Fruit fly (Drosophila melanogaster): ENCODE data around the gene CG43390.

CG43390 gene

dm6 chr3L:11555662-11556460, 23.9 kb downstream of the CG43390 start (continued):
- TF ChIP-seq wor (GFP tag; IDR thresholded peaks at IDR 0.05) (peak; percentile 33; the same call in 1 of the 2 replicates), corto (GFP tag; optimal IDR thresholded peaks at IDR 0.05) (no peak), Taf1 (GFP tag; IDR thresholded peaks at IDR 0.05) (no peak), CG17361 (GFP tag; IDR thresholded peaks at IDR 0.05) (peak; percentile 87), CG4328 (GFP tag; optimal IDR thresholded peaks at IDR 0.05) (peak; percentile 57), Gug (GFP tag; IDR thresholded peaks at IDR 0.05) (no peak), CG8388 (GFP tag; optimal IDR thresholded peaks at IDR 0.05) (peak; percentile 76), CG2889 (GFP tag; IDR thresholded peaks at IDR 0.05) (no peak), CG14014 (GFP tag; IDR thresholded peaks at IDR 0.05) (peak; percentile 30; the same call in 1 of the 2 replicates), Ets65A (GFP tag) (no peak), CG7839 (tag; optimal IDR thresholded peaks at IDR 0.05) (peak; percentile 88), CG6813 (GFP tag; optimal IDR thresholded peaks at IDR 0.05) (peak; percentile 47), lov (optimal IDR thresholded peaks at IDR 0.05) (no peak), lov (GFP tag; IDR thresholded peaks at IDR 0.05) (peak; percentile 38; the same call in 1 of the 3 replicates), Asciz (GFP tag; optimal IDR thresholded peaks at IDR 0.05) (peak; percentile 85), HmgD (GFP tag; optimal IDR thresholded peaks at IDR 0.05) (no peak), vnd (GFP tag; IDR thresholded peaks at IDR 0.05; ENCODE audit: partially characterized antibody) (no peak), Hr51 (GFP tag; optimal IDR thresholded peaks at IDR 0.05) (peak in 1 of 2 experiments; percentile 87), twi (tag; optimal IDR thresholded peaks at IDR 0.05) (peak; percentile 54), crp (GFP tag; optimal IDR thresholded peaks at IDR 0.05) (peak in 1 of 2 experiments; percentile 0), CG3281 (GFP tag; optimal IDR thresholded peaks at IDR 0.05) (peak; percentile 69), CG13624 (GFP tag; optimal IDR thresholded peaks at IDR 0.05) (peak; percentile 53), Hey (tag; optimal IDR thresholded peaks at IDR 0.05) (peak; percentile 35), Optix (GFP tag; IDR thresholded peaks at IDR 0.05) (0 out of 3 replicates have a peak, but pooled peaks have one; percentile 40), lola (GFP tag; optimal IDR thresholded peaks at IDR 0.05) (peak in 1 of 3 experiments; percentile 85), CG9437 (GFP tag; optimal IDR thresholded peaks at IDR 0.05) (peak; percentile 78), CG32772 (GFP tag; IDR thresholded peaks at IDR 0.05) (peak; percentile 46; the same call in 1 of the 2 replicates), CG11093 (GFP tag; IDR thresholded peaks at IDR 0.05) (0 out of 3 replicates have a peak, but pooled peaks have one; percentile 40), ttk (GFP tag; IDR thresholded peaks at IDR 0.05) (peak; percentile 46; the same call in 1 of the 2 replicates), CG4617 (GFP tag; optimal IDR thresholded peaks at IDR 0.05; ENCODE audit: borderline replicate concordance) (peak; percentile 19), H2.0 (GFP tag; IDR thresholded peaks at IDR 0.05) (no peak), grau (tag; optimal IDR thresholded peaks at IDR 0.05) (peak; percentile 88), lilli (GFP tag; optimal IDR thresholded peaks at IDR 0.05) (peak; percentile 44), ewg (GFP tag; optimal IDR thresholded peaks at IDR 0.05) (peak; percentile 62), hkb (optimal IDR thresholded peaks at IDR 0.05) (no peak), hkb (GFP tag; IDR thresholded peaks at IDR 0.05) (0 out of 2 replicates have a peak, but pooled peaks have one; percentile 28), CG9215 (GFP tag; IDR thresholded peaks at IDR 0.05) (peak; percentile 29; the same call in 1 of the 2 replicates), CG18262 (tag; optimal IDR thresholded peaks at IDR 0.05) (peak; percentile 89), Aef1 (GFP tag; IDR thresholded peaks at IDR 0.05) (0 out of 3 replicates have a peak, but pooled peaks have one; percentile 36), en (GFP tag; optimal IDR thresholded peaks at IDR 0.05) (peak; percentile 24), Ptx1 (GFP tag; IDR thresholded peaks at IDR 0.05) (peak; percentile 83), NC2β (GFP tag; optimal IDR thresholded peaks at IDR 0.05) (peak; percentile 27), CG16779 (GFP tag; IDR thresholded peaks at IDR 0.05) (no peak), ato (GFP tag; IDR thresholded peaks at IDR 0.05; ENCODE audit: partially characterized antibody) (no peak), CG11085 (GFP tag; IDR thresholded peaks at IDR 0.05) (no peak), so (GFP tag; IDR thresholded peaks at IDR 0.05) (peak; percentile 51; the same call in 1 of the 3 replicates), unpg (GFP tag; optimal IDR thresholded peaks at IDR 0.05) (peak; percentile 83), dmrt11E (tag; optimal IDR thresholded peaks at IDR 0.05) (peak; percentile 82)
